Fruit fly (Drosophila melanogaster): ENCODE measurements around the gene Ir94b.

dm6 chr3R:22113127-22113526 lies 3.9 kb downstream of the Ir94b start, which contains the start of gene Ir94a:
- TF ChIP-seq CG13624 (GFP tag; optimal IDR thresholded peaks at IDR 0.05) (no peak), Dfd (GFP tag; optimal IDR thresholded peaks at IDR 0.05) (no peak), CG13296 (GFP tag; optimal IDR thresholded peaks at IDR 0.05) (no peak), br (optimal IDR thresholded peaks at IDR 0.05) (no peak)

Data from whole organism, embryonic.